Worm (Caenorhabditis elegans) whole organism, L2 larva: ENCODE measurements around the gene sru-15.

Experiments
- F13H6.1 ChIP-seq: sonication (generic microtip); optimal IDR thresholded peaks from 2 replicates; lab custom pipeline; 2016; ENCODE audit warnings: missing genetic modification characterization, missing compliant biosample characterization
- R02D3.7 ChIP-seq: fragments of 150-350 bp; optimal IDR thresholded peaks from 2 replicates; lab custom pipeline; 2014; ENCODE audit warnings: missing biosample characterization, missing genetic modification characterization
- ama-1 ChIP-seq: fragments of 150-350 bp; optimal IDR thresholded peaks from 2 replicates; lab custom pipeline; 2018; ENCODE audit warnings: inconsistent platforms
- blmp-1 ChIP-seq: sonication (generic microtip); optimal IDR thresholded peaks from 2 replicates; lab custom pipeline; 2017; ENCODE audit warnings: missing genetic modification characterization, mild to moderate bottlenecking, missing compliant biosample characterization, antibody characterized with exemption, moderate library complexity; ENCODE audit not compliant: insufficient read depth
- crh-2 ChIP-seq: sonication (generic microtip); optimal IDR thresholded peaks from 2 replicates; lab custom pipeline; 2017; ENCODE audit warnings: missing biosample characterization, missing genetic modification characterization
- elt-1 ChIP-seq: fragments of 150-350 bp; optimal IDR thresholded peaks from 2 replicates; lab custom pipeline; 2014; ENCODE audit warnings: missing biosample characterization, missing genetic modification characterization
- elt-3 ChIP-seq: sonication (generic microtip); optimal IDR thresholded peaks from 2 replicates; lab custom pipeline; 2017; ENCODE audit warnings: missing biosample characterization, missing genetic modification characterization
- fos-1 ChIP-seq: fragments of 150-350 bp; optimal IDR thresholded peaks from 2 replicates; lab custom pipeline; 2014; ENCODE audit warnings: missing biosample characterization, missing genetic modification characterization
- gmeb-1 ChIP-seq: fragments of 150-350 bp; optimal IDR thresholded peaks from 2 replicates; lab custom pipeline; 2014; ENCODE audit warnings: missing biosample characterization, missing genetic modification characterization
- lin-11 ChIP-seq: fragments of 150-350 bp; sonication (generic microtip); optimal IDR thresholded peaks from 2 replicates; lab custom pipeline; 2014; ENCODE audit warnings: missing biosample characterization, missing genetic modification characterization, inconsistent platforms, mixed read lengths
- lsy-2 ChIP-seq, 2 experiments: fragments of 150-350 bp in 1 of 2; sonication (generic microtip) in 1 of 2; optimal IDR thresholded peaks; 2 replicates each; lab custom pipeline; 2014 to 2017; ENCODE audit warnings: missing biosample characterization in 2 of 2, missing genetic modification characterization in 2 of 2
- mab-5 ChIP-seq: fragments of 150-350 bp; optimal IDR thresholded peaks from 2 replicates; lab custom pipeline; 2014; ENCODE audit warnings: missing biosample characterization, missing genetic modification characterization
- mbf-1 ChIP-seq: sonication (generic microtip); optimal IDR thresholded peaks from 2 replicates; lab custom pipeline; 2017; ENCODE audit warnings: missing biosample characterization, missing genetic modification characterization
- nhr-129 ChIP-seq: fragments of 150-350 bp; optimal IDR thresholded peaks from 2 replicates; lab custom pipeline; 2014; ENCODE audit warnings: missing biosample characterization, missing genetic modification characterization
- nhr-21 ChIP-seq: fragments of 150-350 bp; optimal IDR thresholded peaks from 2 replicates; lab custom pipeline; 2014; ENCODE audit warnings: missing biosample characterization, missing genetic modification characterization
- nhr-23 ChIP-seq: fragments of 150-350 bp; optimal IDR thresholded peaks from 2 replicates; lab custom pipeline; 2014; ENCODE audit warnings: missing biosample characterization, missing genetic modification reagents, missing genetic modification characterization
- nhr-25 ChIP-seq: fragments of 150-350 bp; sonication (generic microtip); optimal IDR thresholded peaks from 3 replicates; lab custom pipeline; 2014; ENCODE audit warnings: missing biosample characterization, missing genetic modification characterization
- nhr-6 ChIP-seq: fragments of 150-350 bp; optimal IDR thresholded peaks from 2 replicates; lab custom pipeline; 2014; ENCODE audit warnings: missing biosample characterization, missing genetic modification characterization
- nhr-77 ChIP-seq: fragments of 150-350 bp; optimal IDR thresholded peaks from 2 replicates; lab custom pipeline; 2014; ENCODE audit warnings: missing biosample characterization, missing genetic modification characterization
- peb-1 ChIP-seq: fragments of 150-350 bp; optimal IDR thresholded peaks from 2 replicates; lab custom pipeline; 2014; ENCODE audit warnings: missing biosample characterization, missing genetic modification characterization
- sem-4 ChIP-seq: fragments of 150-350 bp; optimal IDR thresholded peaks from 2 replicates; lab custom pipeline; 2014; ENCODE audit warnings: missing biosample characterization, missing genetic modification reagents, missing genetic modification characterization
- skn-1 ChIP-seq: sonication (generic microtip); optimal IDR thresholded peaks from 2 replicates; lab custom pipeline; 2017; ENCODE audit warnings: missing biosample characterization, missing genetic modification characterization
- sma-3 ChIP-seq: sonication (generic microtip); optimal IDR thresholded peaks from 2 replicates; lab custom pipeline; 2016; ENCODE audit warnings: missing genetic modification reagents, missing genetic modification characterization, missing compliant biosample characterization
- sma-9 ChIP-seq, 2 experiments: fragments of 150-350 bp in 1 of 2; sonication (generic microtip) in 1 of 2; optimal IDR thresholded peaks; 2 replicates each; lab custom pipeline; 2014 to 2016; ENCODE audit warnings: missing genetic modification characterization in 2 of 2, mild to moderate bottlenecking in 1 of 2, missing biosample characterization in 1 of 2, missing compliant biosample characterization in 1 of 2, missing genetic modification reagents in 1 of 2, moderate library complexity in 1 of 2
- unc-39 ChIP-seq: fragments of 150-350 bp; optimal IDR thresholded peaks from 2 replicates; lab custom pipeline; 2014; ENCODE audit warnings: missing biosample characterization, missing genetic modification characterization
- unc-62 ChIP-seq: fragments of 150-350 bp; optimal IDR thresholded peaks from 2 replicates; lab custom pipeline; 2014; ENCODE audit warnings: missing biosample characterization, missing genetic modification reagents, missing genetic modification characterization
- ztf-4 ChIP-seq: fragments of 150-350 bp; optimal IDR thresholded peaks from 2 replicates; lab custom pipeline; 2014; ENCODE audit warnings: missing biosample characterization, missing genetic modification characterization

The sru-15 gene

DNA sequence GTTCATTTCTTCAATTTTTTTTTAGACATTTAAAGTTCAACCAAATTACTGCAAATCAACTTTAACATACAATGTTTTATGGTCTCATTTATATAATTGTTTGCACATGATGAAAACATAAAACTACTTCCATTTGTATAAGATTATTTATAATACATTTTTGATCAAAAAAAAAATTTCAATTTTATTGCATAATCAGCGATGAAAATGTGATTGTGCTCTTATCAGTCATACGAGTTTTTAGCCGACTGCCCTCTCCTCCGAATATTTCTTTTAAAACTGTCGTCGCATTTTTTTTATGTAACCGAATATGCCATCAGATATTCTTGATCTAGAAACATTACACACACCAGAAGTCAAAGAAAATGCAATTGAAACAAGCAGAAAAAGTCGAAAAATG lies 44.4 kb downstream of the sru-15 start, which contains the start of gene F08A7.1:
Gene F08A7.1 (plus strand): TSS at position 191 of the 400 bp plus-strand sequence.
- TF ChIP-seq fos-1 (tag; lab: Kevin White, UChicago) (peak; percentile 36), gmeb-1 (tag; lab: Kevin White, UChicago) (peak; percentile 44), nhr-129 (tag; lab: Kevin White, UChicago) (no peak)

DNA sequence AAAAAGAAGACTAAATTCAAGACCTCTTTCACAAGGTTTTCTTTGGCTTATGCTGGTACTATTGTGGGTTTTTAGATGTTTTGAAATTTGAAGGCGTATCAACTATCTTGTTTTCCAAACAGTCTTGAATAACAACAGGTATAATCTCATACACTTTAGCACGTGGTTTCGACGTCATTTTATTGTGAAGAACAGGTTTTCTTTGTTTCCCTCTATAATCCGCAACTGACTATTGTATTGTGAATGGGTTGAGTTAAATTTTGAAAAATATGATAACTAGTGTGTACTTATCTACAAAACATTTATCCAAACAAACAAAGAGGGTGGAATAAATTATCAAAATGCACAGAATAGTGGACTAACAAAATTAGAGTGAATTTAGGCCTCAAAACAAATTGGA lies 45.2 kb downstream of the sru-15 start:
- TF ChIP-seq nhr-77 (tag; lab: Kevin White, UChicago) (no peak), mbf-1 (no peak), nhr-23 (tag; lab: Kevin White, UChicago) (no peak), elt-1 (tag; lab: Kevin White, UChicago) (no peak), lin-11 (no peak), sem-4 (no peak), F13H6.1 (tag; lab: Kevin White, UChicago) (no peak), nhr-25 (tag; lab: Kevin White, UChicago) (peak; percentile 50), ztf-4 (tag; lab: Kevin White, UChicago) (no peak), fos-1 (tag; lab: Kevin White, UChicago) (no peak), nhr-129 (tag; lab: Kevin White, UChicago) (no peak), R02D3.7 (tag; lab: Kevin White, UChicago) (no peak), ama-1 (lab: Kevin White, UChicago) (no peak), sma-9 (GFP tag; optimal IDR thresholded peaks at IDR 0.05; lab: Kevin White, UChicago) (peak; percentile 54), sma-9 (tag; optimal IDR thresholded peaks at IDR 0.05; lab: Kevin White, UChicago) (no peak)

DNA sequence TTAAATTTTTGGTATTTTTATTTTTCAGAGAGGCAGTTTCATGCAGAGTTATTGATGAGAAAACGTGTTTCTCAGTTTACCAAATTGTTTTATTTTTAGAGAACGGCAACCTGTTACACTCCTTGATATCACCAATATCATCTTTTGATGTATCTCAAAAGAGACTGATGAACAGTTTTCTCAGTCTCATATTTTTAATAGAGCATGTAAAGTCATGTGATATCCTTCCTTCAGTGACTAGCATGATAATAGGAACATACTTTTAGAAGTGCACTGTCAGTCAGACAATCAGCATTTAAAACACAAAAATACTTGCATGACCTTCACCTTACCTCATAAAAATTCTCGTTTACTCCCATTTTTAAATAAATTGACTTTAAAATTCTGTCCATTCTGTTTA lies 46.5 kb downstream of the sru-15 start, which contains the start of gene F11E6.11:
Gene F11E6.11 (plus strand): TSS at position 325 of the 400 bp plus-strand sequence.
- TF ChIP-seq nhr-23 (tag; lab: Kevin White, UChicago): no peak
- no peak for TF ChIP-seq mbf-1
- TF ChIP-seq skn-1 (tag; lab: Kevin White, UChicago): no peak
- TF ChIP-seq nhr-6 (tag; lab: Kevin White, UChicago): no peak
- no peak for TF ChIP-seq gmeb-1 (tag; lab: Kevin White, UChicago)
- no peak for TF ChIP-seq elt-3
- TF ChIP-seq lsy-2 (tag; optimal IDR thresholded peaks at IDR 0.05; lab: Kevin White, UChicago): no peak
- peak; percentile 29 for TF ChIP-seq nhr-21 (tag; lab: Kevin White, UChicago)
- peak; percentile 57 for TF ChIP-seq sma-3 (GFP tag; lab: Kevin White, UChicago)
- TF ChIP-seq mab-5 (tag; lab: Kevin White, UChicago): no peak
- peak; percentile 6 for TF ChIP-seq fos-1 (tag; lab: Kevin White, UChicago)
- TF ChIP-seq sma-9 (GFP tag; optimal IDR thresholded peaks at IDR 0.05; lab: Kevin White, UChicago): peak; percentile 56
- no peak for TF ChIP-seq sma-9 (tag; optimal IDR thresholded peaks at IDR 0.05; lab: Kevin White, UChicago)
- TF ChIP-seq unc-62: no peak
- TF ChIP-seq unc-39 (tag; lab: Kevin White, UChicago): no peak
- no peak for TF ChIP-seq peb-1 (tag; lab: Kevin White, UChicago)
- TF ChIP-seq crh-2 (tag; lab: Kevin White, UChicago): peak; percentile 35
- TF ChIP-seq nhr-25 (tag; lab: Kevin White, UChicago): peak; percentile 69
- peak; percentile 35 for TF ChIP-seq blmp-1 (tag; lab: Kevin White, UChicago)
